Fruit fly (Drosophila melanogaster) whole organism: ENCODE results near the gene CG3277.

Experiments used
- CG8478 ChIP-seq: fragments of >200 bp; optimal IDR thresholded peaks from 2 replicates; lab custom pipeline; 2018; ENCODE audit warnings: inconsistent platforms
- Dll ChIP-seq: fragments of >200 bp; optimal IDR thresholded peaks from 2 replicates; lab custom pipeline; 2017
- EcR ChIP-seq, 2 experiments: fragments of >200 bp; optimal IDR thresholded peaks; 2 replicates each; lab custom pipeline; 2017; ENCODE audit warnings: missing biosample characterization in 2 of 2, missing genetic modification characterization in 2 of 2, missing genetic modification reagents in 2 of 2
- pan ChIP-seq: fragments of >200 bp; optimal IDR thresholded peaks from 2 replicates; lab custom pipeline; 2017
- psq ChIP-seq: fragments of >200 bp; optimal IDR thresholded peaks from 2 replicates; lab custom pipeline; 2017
- usp ChIP-seq: fragments of >200 bp; optimal IDR thresholded peaks from 2 replicates; lab custom pipeline; 2017; ENCODE audit warnings: missing biosample characterization, missing genetic modification characterization, mixed read lengths

Gene CG3277

dm6 chr2L:3355791-3356190, 51.9 kb downstream of the CG3277 start:
- TF ChIP-seq pan (lab: Kevin White, UChicago) = no peak
- no peak for TF ChIP-seq psq (lab: Kevin White, UChicago)
- no peak for TF ChIP-seq usp (GFP tag; lab: Kevin White, UChicago)
- no peak for TF ChIP-seq CG8478 (lab: Kevin White, UChicago)
- no peak for TF ChIP-seq EcR (GFP tag; optimal IDR thresholded peaks at IDR 0.05; lab: Kevin White, UChicago)
- no peak for TF ChIP-seq Dll

dm6 chr2L:3356193-3356645, 52.3 kb downstream of the CG3277 start:
- TF ChIP-seq usp (GFP tag; lab: Kevin White, UChicago) (no peak), CG8478 (lab: Kevin White, UChicago) (no peak)

- TF ChIP-seq EcR (GFP tag; optimal IDR thresholded peaks at IDR 0.05; lab: Kevin White, UChicago) = no peak
- TF ChIP-seq psq (lab: Kevin White, UChicago) = no peak
- no peak for TF ChIP-seq usp (GFP tag; lab: Kevin White, UChicago)
- no peak for TF ChIP-seq Dll
- TF ChIP-seq CG8478 (lab: Kevin White, UChicago) = no peak
- no peak for TF ChIP-seq pan (lab: Kevin White, UChicago)
Measured at dm6 chr2L:3356790-3357696, 53.1 kb downstream of the CG3277 start, which contains the start of gene CG8838. Gene CG8838 (plus strand): TSS chr2L:3357646.

dm6 chr2L:3361821-3362220, 57.9 kb downstream of the CG3277 start:
- TF ChIP-seq EcR (GFP tag; optimal IDR thresholded peaks at IDR 0.05; lab: Kevin White, UChicago) = no peak
- TF ChIP-seq usp (GFP tag; lab: Kevin White, UChicago) = no peak
- no peak for TF ChIP-seq Dll
- no peak for TF ChIP-seq psq (lab: Kevin White, UChicago)
- no peak for TF ChIP-seq CG8478 (lab: Kevin White, UChicago)
- no peak for TF ChIP-seq pan (lab: Kevin White, UChicago)

dm6 chr2L:3366043-3366679, 62.3 kb downstream of the CG3277 start:
- no peak for TF ChIP-seq CG8478 (lab: Kevin White, UChicago)
- no peak for TF ChIP-seq EcR (GFP tag; optimal IDR thresholded peaks at IDR 0.05; lab: Kevin White, UChicago)
- TF ChIP-seq Dll = no peak
- TF ChIP-seq usp (GFP tag; lab: Kevin White, UChicago) = no peak
- no peak for TF ChIP-seq pan (lab: Kevin White, UChicago)
